Fruit fly (Drosophila melanogaster) Kc167 (cell line): ENCODE results near the gene CG32772.

Source experiments
- Myc ChIP-seq: fragments of >200 bp; optimal IDR thresholded peaks from 2 replicates; lab custom pipeline; 2017; ENCODE audit warnings: missing external identifiers
- Sin3A ChIP-seq: fragments of >200 bp; optimal IDR thresholded peaks from 2 replicates; lab custom pipeline; 2018; ENCODE audit warnings: missing external identifiers
- insv ChIP-seq: fragments of >200 bp; optimal IDR thresholded peaks from 3 replicates; lab custom pipeline; 2018; ENCODE audit warnings: missing external identifiers
- psq ChIP-seq: fragments of >200 bp; optimal IDR thresholded peaks from 2 replicates; lab custom pipeline; 2017; ENCODE audit warnings: missing external identifiers
- ttk ChIP-seq: sonication (Bioruptor generic); optimal IDR thresholded peaks from 2 replicates; lab custom pipeline; 2017; ENCODE audit warnings: missing external identifiers

DNA sequence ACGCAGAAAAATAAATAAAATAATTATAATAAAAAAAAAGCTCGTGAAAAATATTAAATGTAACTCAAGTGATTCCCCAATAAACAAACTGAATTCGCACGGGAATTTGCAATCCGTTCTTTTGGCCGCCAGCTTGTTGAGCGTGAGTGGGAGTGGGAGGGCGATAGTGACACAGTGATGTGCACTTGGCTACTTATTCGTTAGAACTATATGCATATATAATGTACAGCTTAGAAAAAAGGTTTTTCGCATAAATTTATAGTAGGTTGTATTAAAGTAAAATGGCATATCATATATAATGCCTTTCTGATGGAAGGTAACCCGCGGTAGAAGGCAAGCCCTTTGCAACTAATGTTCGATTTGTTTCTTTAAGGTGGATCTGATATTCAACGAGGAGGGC lies 3.5 kb downstream of the CG32772 start:
- no peak for TF ChIP-seq psq
- TF ChIP-seq ttk (lab: Kevin White, UChicago) = no peak
- no peak for TF ChIP-seq Myc (lab: Kevin White, UChicago)
- TF ChIP-seq insv (lab: Kevin White, UChicago) = no peak
- TF ChIP-seq Sin3A (lab: Kevin White, UChicago) = no peak
